Worm (Caenorhabditis elegans): ENCODE measurements around the gene F47B8.10.

The F47B8.10 gene

DNA sequence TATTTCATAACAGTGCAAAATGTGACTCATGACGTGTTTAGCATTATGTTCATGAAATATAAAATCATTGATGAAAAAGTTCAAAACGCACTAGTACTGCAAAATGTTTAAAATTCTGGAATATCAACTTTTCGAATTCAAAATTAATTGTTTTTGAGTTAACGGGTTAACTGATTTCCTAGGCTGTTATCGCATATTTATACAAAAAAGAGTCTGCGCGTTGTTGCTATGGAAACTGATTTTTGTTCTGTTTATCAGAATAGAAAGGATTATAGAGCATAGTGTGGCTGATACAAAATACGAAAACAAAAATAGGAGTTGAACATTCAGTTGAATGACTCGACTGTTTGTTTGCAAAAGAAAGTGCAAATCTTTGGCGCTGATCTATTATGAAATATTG lies 24.2 kb upstream of the F47B8.10 start:
- TF ChIP-seq sptf-1 (tag; optimal IDR thresholded peaks at IDR 0.05) (no peak), zip-8 (tag; optimal IDR thresholded peaks at IDR 0.05) (no peak), unc-120 (tag; optimal IDR thresholded peaks at IDR 0.05; ENCODE audit: poor library complexity, severe bottlenecking) (no peak)

DNA sequence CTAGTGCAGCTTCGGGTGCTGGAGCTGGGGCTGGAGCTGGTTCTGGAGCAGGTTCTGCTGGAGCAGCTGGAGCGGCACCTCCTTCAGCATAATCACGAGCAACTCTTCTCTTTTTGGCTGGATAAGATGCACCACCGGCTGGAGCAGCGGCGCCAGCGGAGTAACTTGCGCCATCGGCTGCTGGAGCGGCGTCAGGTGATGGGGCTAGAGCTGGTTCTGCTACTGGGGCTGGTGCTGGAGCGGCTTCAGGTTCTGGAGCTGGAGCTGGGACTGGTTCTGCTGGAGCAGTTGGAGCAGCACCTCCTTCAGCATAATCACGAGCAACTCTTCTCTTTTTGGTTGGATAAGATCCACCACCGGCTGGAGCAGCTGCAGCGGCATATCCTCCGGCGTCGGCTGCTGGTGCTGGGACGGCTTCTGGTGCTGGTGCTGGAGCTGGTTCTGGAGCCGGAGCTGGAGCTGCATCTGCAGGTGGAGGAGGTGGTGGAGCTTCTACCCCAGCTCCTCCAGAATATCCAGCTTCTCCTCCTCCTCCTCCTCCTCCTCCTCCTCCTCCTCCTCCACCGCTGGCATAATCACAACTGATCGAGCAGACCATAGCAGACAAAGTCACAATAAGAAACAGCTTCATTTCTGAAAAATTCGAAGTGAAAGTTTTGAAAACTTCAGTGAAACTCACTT lies 22.5 kb upstream of the F47B8.10 start, which contains the start of gene F47B8.13:
Gene F47B8.13, minus strand, starts transcription at position 631 of the 681 bp plus-strand sequence.
- TF ChIP-seq tbx-8 (GFP tag; optimal IDR thresholded peaks at IDR 0.05) = no peak
- no peak for TF ChIP-seq bed-3 (GFP tag; optimal IDR thresholded peaks at IDR 0.05)
- no peak for TF ChIP-seq flh-1 (GFP tag; optimal IDR thresholded peaks at IDR 0.05)
- no peak for TF ChIP-seq sem-2 (GFP tag; optimal IDR thresholded peaks at IDR 0.05)
- no peak for TF ChIP-seq elt-3 (tag; optimal IDR thresholded peaks at IDR 0.05)
- TF ChIP-seq unc-120 (tag; optimal IDR thresholded peaks at IDR 0.05; ENCODE audit: poor library complexity, severe bottlenecking) = no peak
- no peak for TF ChIP-seq ceh-39 (tag; optimal IDR thresholded peaks at IDR 0.05)
- TF ChIP-seq pha-4 (tag; optimal IDR thresholded peaks at IDR 0.05) = no peak
- TF ChIP-seq mep-1 (tag; optimal IDR thresholded peaks at IDR 0.05) = no peak
- no peak for TF ChIP-seq ztf-11 (tag; optimal IDR thresholded peaks at IDR 0.05)
- no peak for TF ChIP-seq M03D4.4 (tag; optimal IDR thresholded peaks at IDR 0.05)
- no peak for TF ChIP-seq drap-1 (GFP tag; optimal IDR thresholded peaks at IDR 0.05)
- TF ChIP-seq nhr-12 (tag; optimal IDR thresholded peaks at IDR 0.05) = no peak
- TF ChIP-seq sptf-1 (tag; optimal IDR thresholded peaks at IDR 0.05) = no peak
- no peak for TF ChIP-seq nhr-237 (tag; optimal IDR thresholded peaks at IDR 0.05)
- no peak for TF ChIP-seq lsy-2 (tag; optimal IDR thresholded peaks at IDR 0.05)

DNA sequence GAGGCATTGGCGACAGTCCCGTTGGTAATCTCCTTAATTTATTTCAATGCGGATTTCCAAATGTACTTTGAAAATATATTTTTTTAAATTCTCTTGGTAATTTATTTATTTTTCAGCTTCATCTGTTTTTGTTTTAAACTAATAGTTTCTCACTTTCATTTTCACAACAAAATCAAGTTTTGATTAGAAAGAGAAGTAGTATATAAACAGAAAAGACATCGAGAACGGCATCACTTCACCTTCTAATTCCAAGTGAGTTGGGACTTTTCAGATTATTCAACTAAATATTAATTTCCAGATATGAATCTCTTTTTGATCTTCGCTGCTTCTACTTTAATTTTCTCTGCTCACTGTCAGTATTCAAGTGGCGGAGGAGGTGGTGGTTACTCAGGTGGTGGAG lies 21.5 kb upstream of the F47B8.10 start, which contains the start of gene F47B8.14:
Gene F47B8.14, plus strand, starts transcription at position 301 of the 400 bp plus-strand sequence.
- TF ChIP-seq hlh-1 (tag; optimal IDR thresholded peaks at IDR 0.05) (no peak), M03D4.4 (tag; optimal IDR thresholded peaks at IDR 0.05) (no peak), ceh-43 (GFP tag; optimal IDR thresholded peaks at IDR 0.05) (no peak), elt-3 (tag; optimal IDR thresholded peaks at IDR 0.05) (no peak), mls-2 (tag; optimal IDR thresholded peaks at IDR 0.05) (no peak), pha-4 (tag; optimal IDR thresholded peaks at IDR 0.05) (no peak), ces-1 (GFP tag; optimal IDR thresholded peaks at IDR 0.05) (no peak)

DNA sequence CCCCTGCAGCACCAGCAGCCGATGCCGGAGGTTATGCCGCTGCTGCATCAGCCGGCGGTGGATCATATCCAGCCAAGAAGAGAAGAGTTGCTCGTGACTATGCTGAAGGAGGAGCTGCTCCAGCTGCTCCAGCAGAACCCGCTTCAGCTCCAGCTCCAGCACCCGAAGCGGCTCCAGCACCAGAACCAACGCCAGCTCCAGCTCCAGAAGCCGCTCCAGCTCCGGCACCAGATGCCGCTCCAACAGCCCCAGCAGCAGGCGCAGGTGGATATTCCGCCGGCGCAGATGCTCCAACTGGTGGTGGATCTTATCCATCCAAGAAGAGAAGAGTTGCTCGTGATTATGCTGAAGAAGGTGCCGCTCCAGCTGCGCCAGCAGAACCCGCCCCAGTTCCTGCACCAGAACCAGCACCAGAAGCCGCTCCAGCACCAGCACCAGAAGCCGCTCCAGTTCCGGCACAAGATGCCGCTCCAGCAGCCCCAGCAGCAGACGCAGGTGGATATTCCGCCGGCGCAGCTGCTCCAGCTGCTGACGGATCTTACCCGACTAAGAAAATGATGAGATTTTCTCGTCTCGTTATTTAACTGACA lies 20.9 kb upstream of the F47B8.10 start:
- TF ChIP-seq sptf-1 (tag; optimal IDR thresholded peaks at IDR 0.05) (peak; percentile 22), lsy-2 (tag; optimal IDR thresholded peaks at IDR 0.05) (no peak), drap-1 (GFP tag; optimal IDR thresholded peaks at IDR 0.05) (peak; percentile 31), nhr-12 (tag; optimal IDR thresholded peaks at IDR 0.05) (no peak), cnd-1 (tag; optimal IDR thresholded peaks at IDR 0.05) (no peak), lin-13 (tag; optimal IDR thresholded peaks at IDR 0.05) (no peak), blmp-1 (tag; optimal IDR thresholded peaks at IDR 0.05) (no peak), unc-62 (GFP tag; optimal IDR thresholded peaks at IDR 0.05) (no peak)

DNA sequence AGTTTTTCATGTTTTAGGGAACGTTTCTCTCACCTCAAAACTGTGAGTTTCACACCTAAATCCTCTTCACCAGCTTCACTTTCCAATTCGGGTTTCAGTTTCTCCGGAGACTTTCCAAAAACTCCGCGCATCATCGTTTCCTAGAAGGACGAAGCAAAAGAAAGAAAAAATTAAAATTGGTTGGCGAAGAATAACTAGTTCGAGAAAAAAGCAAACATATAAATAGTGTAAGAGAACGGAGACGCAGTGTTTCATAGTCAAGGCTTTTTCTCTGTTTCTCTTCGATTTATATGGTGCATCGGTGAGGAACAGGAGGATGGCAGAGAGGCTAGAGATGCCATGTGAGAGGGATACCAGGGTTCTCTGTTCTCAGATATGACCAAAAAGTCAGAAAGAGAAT lies 19.0 kb upstream of the F47B8.10 start, which contains the start of gene F47B8.3:
Gene F47B8.3, minus strand, starts transcription at position 261 of the 400 bp plus-strand sequence.
- peak; percentile 17 for TF ChIP-seq ces-1 (GFP tag; optimal IDR thresholded peaks at IDR 0.05)
- TF ChIP-seq unc-39 (tag; optimal IDR thresholded peaks at IDR 0.05) = no peak
- no peak for TF ChIP-seq tbx-8 (GFP tag; optimal IDR thresholded peaks at IDR 0.05)
- TF ChIP-seq elt-1 (tag; optimal IDR thresholded peaks at IDR 0.05; ENCODE audit: borderline replicate concordance, insufficient read depth) = no peak
